Fruit fly (Drosophila melanogaster) whole organism, embryonic: ENCODE results near the gene CG42538.

Experiments
- ATbp ChIP-seq: fragments of 200-800 bp; sonication (Bioruptor generic); optimal IDR thresholded peaks from 2 replicates; lab custom pipeline; 2017; ENCODE audit warnings: missing biosample characterization, mild to moderate bottlenecking, missing genetic modification characterization, missing genetic modification reagents
- Asciz ChIP-seq: fragments of 200-800 bp; sonication (Bioruptor generic); optimal IDR thresholded peaks from 2 replicates; lab custom pipeline; 2017; ENCODE audit warnings: missing biosample characterization, mild to moderate bottlenecking, missing genetic modification characterization, missing genetic modification reagents
- CG10274 ChIP-seq: fragments of 200-800 bp; sonication (Bioruptor generic); optimal IDR thresholded peaks from 3 replicates; lab custom pipeline; 2017; ENCODE audit warnings: missing biosample characterization, mild to moderate bottlenecking, missing genetic modification characterization
- CG11247 ChIP-seq: fragments of 200-800 bp; sonication (Bioruptor generic); IDR thresholded peaks from 2 replicates; pipeline ENCODE4 v1.3.6; 2022; ENCODE audit warnings: missing biosample characterization, missing genetic modification characterization
- CG11456 ChIP-seq: fragments of 200-800 bp; sonication (Bioruptor generic); IDR thresholded peaks from 3 replicates; pipeline ENCODE4 v1.3.6; 2022; ENCODE audit warnings: missing biosample characterization, missing genetic modification characterization
- CG11504 ChIP-seq: fragments of 200-800 bp; sonication (Bioruptor generic); optimal IDR thresholded peaks from 3 replicates; lab custom pipeline; 2019; ENCODE audit warnings: missing biosample characterization, mild to moderate bottlenecking, missing genetic modification characterization, moderate library complexity
- CG11723 ChIP-seq: fragments of 200-800 bp; sonication (Bioruptor generic); optimal IDR thresholded peaks from 2 replicates; lab custom pipeline; 2017; ENCODE audit warnings: missing biosample characterization, mild to moderate bottlenecking, missing genetic modification characterization
- CG14050 ChIP-seq: fragments of 200-800 bp; sonication (Bioruptor generic); IDR thresholded peaks from 3 replicates; pipeline ENCODE4 v1.3.6; 2022; ENCODE audit warnings: missing biosample characterization, missing genetic modification characterization
- CG15696 ChIP-seq: fragments of 200-800 bp; sonication (Bioruptor generic); optimal IDR thresholded peaks from 2 replicates; lab custom pipeline; 2019; ENCODE audit warnings: missing biosample characterization, mild to moderate bottlenecking, missing genetic modification characterization, moderate library complexity
- CG1647 ChIP-seq: fragments of 200-800 bp; sonication (Bioruptor generic); optimal IDR thresholded peaks from 3 replicates; lab custom pipeline; 2016; ENCODE audit warnings: missing biosample characterization, missing genetic modification characterization
- CG16815 ChIP-seq: fragments of 200-800 bp; sonication (Bioruptor generic); optimal IDR thresholded peaks from 3 replicates; lab custom pipeline; 2017; ENCODE audit warnings: missing biosample characterization, mild to moderate bottlenecking, missing genetic modification characterization
- CG2120 ChIP-seq: fragments of 200-800 bp; sonication (Bioruptor generic); optimal IDR thresholded peaks from 3 replicates; lab custom pipeline; 2016; ENCODE audit warnings: missing biosample characterization, missing genetic modification characterization
- CG2129 ChIP-seq: fragments of 200-800 bp; sonication (Bioruptor generic); IDR thresholded peaks from 2 replicates; pipeline ENCODE4 v1.3.6; 2022; ENCODE audit warnings: missing biosample characterization, missing genetic modification characterization; ENCODE audit not compliant: partially characterized antibody
- CG2712 ChIP-seq: fragments of 200-800 bp; optimal IDR thresholded peaks from 3 replicates; lab custom pipeline; 2019; ENCODE audit warnings: missing biosample characterization, mild to moderate bottlenecking, missing genetic modification characterization, moderate library complexity
- CG2889 ChIP-seq: fragments of 200-800 bp; sonication (Bioruptor generic); IDR thresholded peaks from 3 replicates; pipeline ENCODE4 v1.3.6; 2022; ENCODE audit warnings: missing biosample characterization, missing genetic modification characterization
- CG30403 ChIP-seq: fragments of 200-800 bp; sonication (Bioruptor generic); optimal IDR thresholded peaks from 3 replicates; lab custom pipeline; 2016; ENCODE audit warnings: missing biosample characterization, missing genetic modification characterization
- CG31441 ChIP-seq: fragments of 200-800 bp; sonication (Bioruptor generic); IDR thresholded peaks from 2 replicates; pipeline ENCODE4 v1.3.6; 2022; ENCODE audit warnings: missing biosample characterization, missing genetic modification characterization
- CG4424 ChIP-seq: fragments of 200-800 bp; sonication (Bioruptor generic); optimal IDR thresholded peaks from 3 replicates; lab custom pipeline; 2016; ENCODE audit warnings: missing biosample characterization, missing genetic modification characterization
- CG5245 ChIP-seq: fragments of 200-800 bp; sonication (Bioruptor generic); optimal IDR thresholded peaks from 3 replicates; lab custom pipeline; 2016; ENCODE audit warnings: missing biosample characterization, missing genetic modification characterization
- CG7786 ChIP-seq: fragments of 200-800 bp; sonication (Bioruptor generic); optimal IDR thresholded peaks from 2 replicates; lab custom pipeline; 2016; ENCODE audit warnings: missing biosample characterization, missing genetic modification characterization
- CG8359 ChIP-seq: fragments of 200-800 bp; sonication (Bioruptor generic); optimal IDR thresholded peaks from 2 replicates; lab custom pipeline; 2017; ENCODE audit warnings: missing biosample characterization, mild to moderate bottlenecking, missing genetic modification characterization, borderline replicate concordance
- CG9932 ChIP-seq: fragments of 200-800 bp; sonication (Bioruptor generic); IDR thresholded peaks from 2 replicates; pipeline ENCODE4 v1.3.6; 2022; ENCODE audit warnings: missing biosample characterization, missing genetic modification characterization
- Chrac-16 ChIP-seq: fragments of 200-800 bp; sonication (Bioruptor generic); optimal IDR thresholded peaks from 3 replicates; lab custom pipeline; 2016; ENCODE audit warnings: missing biosample characterization, missing genetic modification characterization
- CkIIα-i1 ChIP-seq: fragments of 200-800 bp; sonication (Bioruptor generic); IDR thresholded peaks from 2 replicates; pipeline ENCODE4 v1.3.6; 2022; ENCODE audit warnings: missing biosample characterization, missing genetic modification characterization
- D ChIP-seq, 2 experiments: fragments of 200-800 bp in 1 of 2; fragments of >200 bp in 1 of 2; sonication (Bioruptor generic) in 1 of 2; optimal IDR thresholded peaks; 2 replicates in 1 of 2; 3 replicates in 1 of 2; lab custom pipeline; 2017; ENCODE audit warnings: mild to moderate bottlenecking in 1 of 2, missing biosample characterization in 1 of 2, missing genetic modification characterization in 1 of 2, missing genetic modification reagents in 1 of 2
- Dad ChIP-seq: fragments of 200-800 bp; sonication (Bioruptor generic); optimal IDR thresholded peaks from 3 replicates; lab custom pipeline; 2016; ENCODE audit warnings: missing biosample characterization, missing genetic modification characterization
- Dip2 ChIP-seq: fragments of 200-800 bp; sonication (Bioruptor generic); IDR thresholded peaks from 2 replicates; pipeline ENCODE4 v1.3.6; 2022; ENCODE audit warnings: missing biosample characterization, missing genetic modification characterization
- ERR ChIP-seq: fragments of 200-800 bp; sonication (Bioruptor generic); optimal IDR thresholded peaks from 2 replicates; lab custom pipeline; 2016; ENCODE audit warnings: missing biosample characterization, missing genetic modification characterization
- Hsf ChIP-seq: fragments of 200-800 bp; sonication (Bioruptor generic); optimal IDR thresholded peaks from 3 replicates; lab custom pipeline; 2016; ENCODE audit warnings: missing biosample characterization, missing genetic modification characterization
- Lpt ChIP-seq: fragments of >200 bp; optimal IDR thresholded peaks from 2 replicates; lab custom pipeline; 2018; ENCODE audit warnings: missing biosample characterization, missing genetic modification characterization
- Mad ChIP-seq: fragments of 200-800 bp; sonication (Bioruptor generic); optimal IDR thresholded peaks from 2 replicates; lab custom pipeline; 2016; ENCODE audit warnings: missing biosample characterization, missing genetic modification characterization
- Med ChIP-seq: fragments of 200-800 bp; sonication (Bioruptor generic); peaks from one replicate; lab custom pipeline; 2016; ENCODE audit warnings: missing biosample characterization, missing genetic modification characterization, mild to moderate bottlenecking, inconsistent platforms, moderate library complexity
- Nf-YC ChIP-seq: fragments of 200-800 bp; optimal IDR thresholded peaks from 3 replicates; lab custom pipeline; 2019; ENCODE audit warnings: missing biosample characterization, mild to moderate bottlenecking, missing genetic modification characterization, moderate library complexity
- bab2 ChIP-seq: fragments of 200-800 bp; sonication (Bioruptor generic); optimal IDR thresholded peaks from 2 replicates; lab custom pipeline; 2016; ENCODE audit warnings: missing biosample characterization, missing genetic modification characterization
- bigmax ChIP-seq: fragments of 200-800 bp; sonication (Bioruptor generic); optimal IDR thresholded peaks from 2 replicates; lab custom pipeline; 2018; ENCODE audit warnings: missing biosample characterization, mild to moderate bottlenecking, missing genetic modification characterization
- cad ChIP-seq: fragments of >200 bp; optimal IDR thresholded peaks from 2 replicates; lab custom pipeline; 2017; ENCODE audit warnings: missing biosample characterization, missing genetic modification characterization
- crc ChIP-seq: fragments of 200-800 bp; sonication (Bioruptor generic); optimal IDR thresholded peaks from 2 replicates; lab custom pipeline; 2016; ENCODE audit warnings: missing biosample characterization, missing genetic modification characterization
- crol ChIP-seq: fragments of 200-800 bp; sonication (Bioruptor generic); IDR thresholded peaks from 2 replicates; pipeline ENCODE4 v1.3.6; 2022; ENCODE audit warnings: missing biosample characterization, missing genetic modification characterization
- crp ChIP-seq, 2 experiments: fragments of 200-800 bp; sonication (Bioruptor generic); optimal IDR thresholded peaks; 2 replicates in 1 of 2; 3 replicates in 1 of 2; lab custom pipeline; 2017; ENCODE audit warnings: missing biosample characterization in 2 of 2, missing genetic modification characterization in 2 of 2, mild to moderate bottlenecking in 1 of 2, moderate library complexity in 1 of 2
- gcm ChIP-seq: fragments of 200-800 bp; sonication (Bioruptor generic); optimal IDR thresholded peaks from 2 replicates; lab custom pipeline; 2019; ENCODE audit warnings: missing biosample characterization, mild to moderate bottlenecking, missing genetic modification characterization, moderate library complexity
- grn ChIP-seq: fragments of 200-800 bp; sonication (Bioruptor generic); optimal IDR thresholded peaks from 3 replicates; lab custom pipeline; 2017; ENCODE audit warnings: missing biosample characterization, missing genetic modification characterization
- kni ChIP-seq: fragments of 200-800 bp; sonication (Bioruptor generic); optimal IDR thresholded peaks from 3 replicates; lab custom pipeline; 2017; ENCODE audit warnings: mild to moderate bottlenecking, missing biosample characterization, missing genetic modification reagents, missing genetic modification characterization
- pros ChIP-seq: fragments of 200-800 bp; sonication (Bioruptor generic); optimal IDR thresholded peaks from 3 replicates; lab custom pipeline; 2019; ENCODE audit warnings: missing biosample characterization, mild to moderate bottlenecking, missing genetic modification characterization, moderate library complexity
- sc ChIP-seq, 3 experiments: fragments of >200 bp in 2 of 3; fragments of 200-800 bp in 1 of 3; sonication (Bioruptor generic) in 1 of 3; optimal IDR thresholded peaks; 2 replicates in 2 of 3; 3 replicates in 1 of 3; lab custom pipeline; 2017; ENCODE audit warnings: mild to moderate bottlenecking in 1 of 3, missing biosample characterization in 1 of 3, missing genetic modification characterization in 1 of 3, missing genetic modification reagents in 1 of 3
- sob ChIP-seq: fragments of 200-800 bp; sonication (Bioruptor generic); IDR thresholded peaks from 2 replicates; pipeline ENCODE4 v1.3.6; 2022; ENCODE audit warnings: missing biosample characterization, missing genetic modification characterization
- tin ChIP-seq: fragments of 200-800 bp; sonication (Bioruptor generic); optimal IDR thresholded peaks from 3 replicates; lab custom pipeline; 2016; ENCODE audit warnings: missing biosample characterization, missing genetic modification characterization
- trem ChIP-seq: fragments of 200-800 bp; optimal IDR thresholded peaks from 3 replicates; lab custom pipeline; 2019; ENCODE audit warnings: missing biosample characterization, mild to moderate bottlenecking, missing genetic modification characterization, moderate library complexity
- unpg ChIP-seq: fragments of 200-800 bp; sonication (Bioruptor generic); optimal IDR thresholded peaks from 3 replicates; lab custom pipeline; 2018; ENCODE audit warnings: missing biosample characterization, mild to moderate bottlenecking, missing genetic modification characterization, moderate library complexity
- zen ChIP-seq: fragments of 200-800 bp; sonication (Bioruptor generic); optimal IDR thresholded peaks from 3 replicates; lab custom pipeline; 2018; ENCODE audit warnings: missing biosample characterization, mild to moderate bottlenecking, missing genetic modification characterization, moderate library complexity

CG42538 gene

DNA sequence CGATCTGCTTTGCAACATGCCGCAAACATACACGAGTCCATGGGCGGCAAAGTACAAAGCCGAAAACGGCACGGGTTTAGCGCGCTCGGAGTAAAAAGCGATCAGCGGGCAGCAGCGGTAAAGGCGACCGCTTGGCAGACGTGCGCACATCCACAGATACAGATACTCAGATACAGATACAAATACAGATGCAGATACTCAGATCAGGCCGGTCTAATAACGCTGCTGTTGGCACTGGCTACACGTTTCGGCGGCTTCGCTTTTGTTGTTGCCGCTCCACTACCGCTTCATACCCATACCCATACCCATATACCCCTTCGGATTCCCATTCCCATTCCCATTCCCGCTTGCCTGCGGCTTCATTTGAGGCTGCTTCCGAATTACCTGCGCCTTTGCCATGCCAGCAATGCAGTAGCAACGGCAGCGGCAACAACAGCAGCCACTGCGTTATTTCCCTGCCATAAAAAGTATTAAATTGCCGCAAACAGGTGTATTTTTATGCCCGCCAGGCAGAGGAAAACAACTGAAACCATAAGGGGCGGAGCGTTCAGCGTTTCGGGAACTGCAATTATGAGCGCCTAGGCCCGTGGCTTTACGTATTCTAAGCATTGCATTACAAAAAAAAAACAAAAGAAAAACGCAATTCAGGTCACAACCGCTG, 9.2 kb upstream of the CG42538 start (continued):
- TF ChIP-seq CG11723 (GFP tag; lab: Kevin White, UChicago) (no peak), crol (GFP tag; lab: Robert Waterston, UW) (peak; percentile 22; the same call in 1 of the 2 replicates), grn (GFP tag; lab: Kevin White, UChicago) (peak; percentile 32), Dad (GFP tag; lab: Kevin White, UChicago) (no peak), crc (GFP tag; lab: Kevin White, UChicago) (no peak), trem (tag; lab: Kevin White, UChicago) (no peak), gcm (GFP tag; lab: Kevin White, UChicago) (no peak), D (optimal IDR thresholded peaks at IDR 0.05; lab: Kevin White, UChicago) (peak; percentile 77), D (GFP tag; optimal IDR thresholded peaks at IDR 0.05; lab: Kevin White, UChicago) (no peak), CG31441 (GFP tag; lab: Robert Waterston, UW) (no peak), CG2889 (no peak), bab2 (no peak), ERR (no peak), CG15696 (tag; lab: Kevin White, UChicago) (no peak), cad (GFP tag; lab: Kevin White, UChicago) (peak; percentile 95), CkIIα-i1 (GFP tag; lab: Robert Waterston, UW) (no peak), Asciz (no peak), crp (GFP tag; optimal IDR thresholded peaks at IDR 0.05; lab: Kevin White, UChicago) (no peak), CG10274 (GFP tag; lab: Kevin White, UChicago) (no peak), bigmax (GFP tag; lab: Kevin White, UChicago) (no peak), Med (GFP tag; lab: Kevin White, UChicago) (peak; percentile 9), CG8359 (GFP tag; lab: Kevin White, UChicago) (no peak), kni (peak; percentile 91), Lpt (GFP tag; lab: Kevin White, UChicago) (no peak), Mad (GFP tag; lab: Kevin White, UChicago) (no peak), CG30403 (no peak), zen (tag; lab: Kevin White, UChicago) (peak; percentile 80), Hsf (GFP tag; lab: Kevin White, UChicago) (no peak), pros (peak; percentile 9), CG2712 (tag; lab: Kevin White, UChicago) (no peak), unpg (GFP tag; lab: Kevin White, UChicago) (no peak), CG2129 (no peak), sob (GFP tag; lab: Robert Waterston, UW) (0 out of 2 replicates have a peak, but pooled peaks have one; percentile 17), ATbp (no peak), CG14050 (no peak), CG1647 (GFP tag; lab: Kevin White, UChicago) (no peak), sc (optimal IDR thresholded peaks at IDR 0.05; lab: Kevin White, UChicago) (no peak), sc (GFP tag; optimal IDR thresholded peaks at IDR 0.05; lab: Kevin White, UChicago) (no peak), CG11504 (tag; lab: Kevin White, UChicago) (no peak), Nf-YC (tag; lab: Kevin White, UChicago) (no peak), CG16815 (GFP tag; lab: Kevin White, UChicago) (no peak), CG7786 (GFP tag; lab: Kevin White, UChicago) (no peak), tin (GFP tag; lab: Kevin White, UChicago) (no peak), CG2120 (GFP tag; lab: Kevin White, UChicago) (no peak), CG5245 (GFP tag; lab: Kevin White, UChicago) (no peak), CG11456 (no peak), CG9932 (GFP tag; lab: Robert Waterston, UW) (no peak), CG11247 (GFP tag; lab: Robert Waterston, UW) (0 out of 2 replicates have a peak, but pooled peaks have one; percentile 23), Dip2 (no peak), Chrac-16 (GFP tag; lab: Kevin White, UChicago) (no peak), CG4424 (GFP tag; lab: Kevin White, UChicago) (no peak)
